Worm (Caenorhabditis elegans) whole organism, L1 larva: Measurements from ENCODE around the gene C50C3.12.

Experiments used
- C16A3.4 ChIP-seq: fragments of 150-350 bp; optimal IDR thresholded peaks from 2 replicates; lab custom pipeline; 2014; ENCODE audit warnings: missing biosample characterization, missing genetic modification characterization
- C34B4.2 ChIP-seq: sonication (generic microtip); optimal IDR thresholded peaks from 2 replicates; lab custom pipeline; 2017; ENCODE audit warnings: mild to moderate bottlenecking, missing genetic modification characterization, missing compliant biosample characterization
- Y116A8C.19 ChIP-seq: sonication (generic microtip); optimal IDR thresholded peaks from 2 replicates; lab custom pipeline; 2016; ENCODE audit warnings: missing compliant biosample characterization, missing genetic modification characterization, borderline replicate concordance
- ceh-63 ChIP-seq: fragments of 200-800 bp; sonication (Bioruptor generic); optimal IDR thresholded peaks from 2 replicates; lab custom pipeline; 2018; ENCODE audit warnings: mild to moderate bottlenecking, missing genetic modification characterization, missing compliant biosample characterization
- ceh-90 ChIP-seq: sonication (generic microtip); optimal IDR thresholded peaks from 2 replicates; lab custom pipeline; 2016; ENCODE audit warnings: missing genetic modification characterization, missing compliant biosample characterization
- dpl-1 ChIP-seq, 3 experiments: fragments of 150-350 bp in 2 of 3; sonication (generic microtip) in 1 of 3; optimal IDR thresholded peaks; 2 replicates each; lab custom pipeline; 2014 to 2017; ENCODE audit warnings: missing biosample characterization in 3 of 3, missing genetic modification characterization in 3 of 3, missing genetic modification reagents in 3 of 3
- dsc-1 ChIP-seq: sonication (generic microtip); optimal IDR thresholded peaks from 2 replicates; lab custom pipeline; 2016; ENCODE audit warnings: mild to moderate bottlenecking, missing genetic modification characterization, missing compliant biosample characterization
- efl-1 ChIP-seq, 4 experiments: fragments of 150-350 bp; optimal IDR thresholded peaks in 3 of 4; peaks in 1 of 4; 1 replicate in 1 of 4; 2 replicates in 3 of 4; lab custom pipeline; 2014; ENCODE audit warnings: missing biosample characterization in 2 of 4, missing genetic modification characterization in 2 of 4, missing genetic modification reagents in 2 of 4
- fos-1 ChIP-seq: fragments of 150-350 bp; optimal IDR thresholded peaks from 2 replicates; lab custom pipeline; 2014; ENCODE audit warnings: missing biosample characterization, missing genetic modification characterization
- hlh-17 ChIP-seq: fragments of 200-800 bp; sonication (Bioruptor generic); optimal IDR thresholded peaks from 2 replicates; lab custom pipeline; 2018; ENCODE audit warnings: missing genetic modification characterization, mild to moderate bottlenecking, missing compliant biosample characterization, moderate library complexity, borderline replicate concordance
- hlh-4 ChIP-seq: sonication (generic microtip); optimal IDR thresholded peaks from 2 replicates; lab custom pipeline; 2016; ENCODE audit warnings: mild to moderate bottlenecking, missing genetic modification characterization, missing compliant biosample characterization
- lin-13 ChIP-seq: fragments of 150-350 bp; optimal IDR thresholded peaks from 2 replicates; lab custom pipeline; 2014; ENCODE audit warnings: missing biosample characterization, missing genetic modification reagents, missing genetic modification characterization
- lin-14 ChIP-seq: fragments of 200-800 bp; sonication (Bioruptor generic); optimal IDR thresholded peaks from 2 replicates; lab custom pipeline; 2018; ENCODE audit warnings: mild to moderate bottlenecking, missing genetic modification characterization, moderate library complexity, missing compliant biosample characterization
- lin-15B ChIP-seq: fragments of 150-350 bp; sonication (generic microtip); optimal IDR thresholded peaks from 3 replicates; lab custom pipeline; 2014; ENCODE audit warnings: missing biosample characterization, missing genetic modification characterization
- lin-35 ChIP-seq, 2 experiments: fragments of 150-350 bp; optimal IDR thresholded peaks; 2 replicates each; lab custom pipeline; 2014; ENCODE audit warnings: missing biosample characterization in 2 of 2, missing genetic modification characterization in 2 of 2, missing genetic modification reagents in 2 of 2
- lin-39 ChIP-seq: fragments of 150-350 bp; optimal IDR thresholded peaks from 2 replicates; lab custom pipeline; 2014; ENCODE audit warnings: missing biosample characterization, missing genetic modification reagents, missing genetic modification characterization
- lsy-2 ChIP-seq, 2 experiments: fragments of 150-350 bp; optimal IDR thresholded peaks; 2 replicates each; lab custom pipeline; 2014; ENCODE audit warnings: missing biosample characterization in 2 of 2, missing genetic modification characterization in 2 of 2
- mab-9 ChIP-seq: fragments of 200-800 bp; sonication (Bioruptor generic); IDR thresholded peaks from 2 replicates; pipeline ENCODE4 v1.3.6; 2022; ENCODE audit warnings: missing genetic modification reagents, missing genetic modification characterization, missing compliant biosample characterization
- mdl-1 ChIP-seq, 2 experiments: fragments of 150-350 bp; optimal IDR thresholded peaks; 2 replicates each; lab custom pipeline; 2014 to 2017; ENCODE audit warnings: missing biosample characterization in 2 of 2, missing genetic modification characterization in 2 of 2, inconsistent platforms in 1 of 2
- mef-2 ChIP-seq: fragments of 150-350 bp; optimal IDR thresholded peaks from 2 replicates; lab custom pipeline; 2014; ENCODE audit warnings: missing biosample characterization, missing genetic modification characterization
- nhr-11 ChIP-seq: fragments of 150-350 bp; optimal IDR thresholded peaks from 2 replicates; lab custom pipeline; 2014; ENCODE audit warnings: missing biosample characterization, missing genetic modification characterization
- nhr-19 ChIP-seq: fragments of 200-800 bp; sonication (Bioruptor generic); conservative IDR thresholded peaks from 2 replicates; pipeline ENCODE4 v1.3.6; 2022; ENCODE audit warnings: missing genetic modification characterization, missing compliant biosample characterization
- nhr-20 ChIP-seq: sonication (generic microtip); optimal IDR thresholded peaks from 2 replicates; lab custom pipeline; 2016; ENCODE audit warnings: mild to moderate bottlenecking, missing genetic modification characterization, missing compliant biosample characterization
- nhr-47 ChIP-seq: sonication (generic microtip); optimal IDR thresholded peaks from 2 replicates; lab custom pipeline; 2016; ENCODE audit warnings: mild to moderate bottlenecking, missing genetic modification characterization, moderate library complexity, missing compliant biosample characterization
- nhr-76 ChIP-seq: sonication (generic microtip); optimal IDR thresholded peaks from 2 replicates; lab custom pipeline; 2017; ENCODE audit warnings: missing biosample characterization, missing genetic modification characterization
- pqm-1 ChIP-seq: sonication (generic microtip); optimal IDR thresholded peaks from 3 replicates; lab custom pipeline; 2017; ENCODE audit warnings: missing biosample characterization, missing genetic modification characterization
- rnt-1 ChIP-seq: sonication (generic microtip); optimal IDR thresholded peaks from 2 replicates; lab custom pipeline; 2016; ENCODE audit warnings: mild to moderate bottlenecking, missing genetic modification characterization, moderate library complexity, missing compliant biosample characterization
- snu-23 ChIP-seq: sonication (generic microtip); optimal IDR thresholded peaks from 2 replicates; lab custom pipeline; 2016; ENCODE audit warnings: missing genetic modification characterization, missing compliant biosample characterization
- sox-4 ChIP-seq: sonication (generic microtip); optimal IDR thresholded peaks from 2 replicates; lab custom pipeline; 2016; ENCODE audit warnings: missing genetic modification characterization, missing compliant biosample characterization
- tbx-2 ChIP-seq: sonication (generic microtip); optimal IDR thresholded peaks from 2 replicates; lab custom pipeline; 2016; ENCODE audit warnings: missing genetic modification characterization, missing compliant biosample characterization
- tlp-1 ChIP-seq: fragments of 150-350 bp; optimal IDR thresholded peaks from 2 replicates; lab custom pipeline; 2014; ENCODE audit warnings: missing biosample characterization, missing genetic modification characterization
- unc-30 ChIP-seq: sonication (generic microtip); optimal IDR thresholded peaks from 2 replicates; lab custom pipeline; 2017; ENCODE audit warnings: missing biosample characterization, missing genetic modification characterization
- unc-86 ChIP-seq: sonication (generic microtip); optimal IDR thresholded peaks from 2 replicates; lab custom pipeline; 2016; ENCODE audit warnings: missing genetic modification characterization, missing compliant biosample characterization
- xbp-1 ChIP-seq: sonication (generic microtip); optimal IDR thresholded peaks from 2 replicates; lab custom pipeline; 2016; ENCODE audit warnings: missing genetic modification characterization, missing compliant biosample characterization
- zip-4 ChIP-seq: fragments of 200-800 bp; sonication (Bioruptor generic); optimal IDR thresholded peaks from 2 replicates; lab custom pipeline; 2018; ENCODE audit warnings: mild to moderate bottlenecking, missing genetic modification characterization, moderate library complexity, missing compliant biosample characterization
- ztf-11 ChIP-seq, 2 experiments: sonication (generic microtip); optimal IDR thresholded peaks; 2 replicates each; lab custom pipeline; 2016 to 2017; ENCODE audit warnings: missing genetic modification characterization in 2 of 2, missing biosample characterization in 1 of 2, missing compliant biosample characterization in 1 of 2

C50C3.12 gene

ce11 chrIII:8216224-8216623 is 39.9 kb downstream of the C50C3.12 start, which contains the start of gene unc-86:
Gene unc-86 (minus strand): TSS chrIII:8216336.
- TF ChIP-seq tbx-2 (tag; lab: Kevin White, UChicago) (no peak), lsy-2 (tag; optimal IDR thresholded peaks at IDR 0.05; lab: Kevin White, UChicago) (peak in 1 of 2 experiments; percentile 31), unc-86 (tag; lab: Kevin White, UChicago) (peak; percentile 86), zip-4 (GFP tag; lab: Kevin White, UChicago) (no peak), rnt-1 (no peak), lin-14 (GFP tag; lab: Kevin White, UChicago) (peak; percentile 4), unc-30 (tag; lab: Kevin White, UChicago) (no peak)

ce11 chrIII:8217919-8218318 is 41.6 kb downstream of the C50C3.12 start, which contains the start of gene C30A5.16:
Gene C30A5.16 (plus strand): TSS chrIII:8218219.
- TF ChIP-seq ztf-11 (tag; optimal IDR thresholded peaks at IDR 0.05; lab: Kevin White, UChicago) (no peak), dsc-1 (tag; lab: Kevin White, UChicago) (peak; percentile 11), efl-1 (optimal IDR thresholded peaks at IDR 0.05; lab: Kevin White, UChicago) (no peak), efl-1 (GFP tag; optimal IDR thresholded peaks at IDR 0.05 in 1 of 2; lab: Kevin White, UChicago) (peak in 1 of 2 experiments; percentile 34), fos-1 (tag; lab: Kevin White, UChicago) (no peak)
- TF ChIP-seq, all 84 proteins: peak for 2

ce11 chrIII:8220081-8220480 is 43.7 kb downstream of the C50C3.12 start:
- TF ChIP-seq lin-13 (GFP tag; lab: Kevin White, UChicago): no peak
- TF ChIP-seq unc-30 (tag; lab: Kevin White, UChicago): no peak
- no peak for TF ChIP-seq lin-35 (GFP tag; optimal IDR thresholded peaks at IDR 0.05; lab: Kevin White, UChicago)
- TF ChIP-seq Y116A8C.19 (tag; lab: Kevin White, UChicago): no peak
- peak; percentile 79 for TF ChIP-seq unc-86 (tag; lab: Kevin White, UChicago)
- TF ChIP-seq nhr-47: no peak
- no peak for TF ChIP-seq nhr-20
- TF ChIP-seq lin-15B (tag; lab: Kevin White, UChicago): no peak
- TF ChIP-seq nhr-76 (tag; lab: Kevin White, UChicago): no peak
- TF ChIP-seq sox-4: no peak
- peak; percentile 6 for TF ChIP-seq tbx-2 (tag; lab: Kevin White, UChicago)
- TF ChIP-seq nhr-11 (tag; lab: Kevin White, UChicago): no peak
- no peak for TF ChIP-seq dsc-1 (tag; lab: Kevin White, UChicago)
- TF ChIP-seq mef-2 (tag; lab: Kevin White, UChicago): no peak
- no peak for TF ChIP-seq pqm-1 (tag; lab: Kevin White, UChicago)
- TF ChIP-seq ztf-11 (tag; optimal IDR thresholded peaks at IDR 0.05; lab: Kevin White, UChicago): peak in 1 of 2 experiments; percentile 57
- TF ChIP-seq hlh-4 (tag; lab: Kevin White, UChicago): no peak

- TF ChIP-seq mdl-1 (tag; optimal IDR thresholded peaks at IDR 0.05; lab: Kevin White, UChicago) (no peak), snu-23 (GFP tag; lab: Kevin White, UChicago) (peak; percentile 6), lsy-2 (tag; optimal IDR thresholded peaks at IDR 0.05; lab: Kevin White, UChicago) (peak in 1 of 2 experiments; percentile 26), xbp-1 (tag; lab: Kevin White, UChicago) (no peak), dpl-1 (GFP tag; optimal IDR thresholded peaks at IDR 0.05; lab: Kevin White, UChicago) (peak in 1 of 3 experiments; percentile 33), hlh-17 (GFP tag; lab: Kevin White, UChicago) (no peak), ceh-90 (tag; lab: Kevin White, UChicago) (no peak), lin-39 (tag; lab: Kevin White, UChicago) (no peak), sox-4 (no peak), efl-1 (optimal IDR thresholded peaks at IDR 0.05; lab: Kevin White, UChicago) (peak in 1 of 2 experiments; percentile 17), efl-1 (GFP tag; optimal IDR thresholded peaks at IDR 0.05 in 1 of 2; lab: Kevin White, UChicago) (peak; percentile 25 to 62), hlh-4 (tag; lab: Kevin White, UChicago) (no peak), C34B4.2 (tag; lab: Kevin White, UChicago) (no peak), nhr-19 (GFP tag; lab: Robert Waterston, UW) (no peak), dsc-1 (tag; lab: Kevin White, UChicago) (no peak), tlp-1 (tag; lab: Kevin White, UChicago) (no peak), ceh-63 (GFP tag; lab: Kevin White, UChicago) (no peak), mef-2 (tag; lab: Kevin White, UChicago) (no peak), C16A3.4 (tag; lab: Kevin White, UChicago) (no peak), mab-9 (GFP tag; lab: Robert Waterston, UW) (no peak)
- TF ChIP-seq, all 84 proteins: peak for 4
Measured at ce11 chrIII:8224769-8225168, 48.4 kb downstream of the C50C3.12 start, which contains the start of gene mob-4. Gene mob-4 (plus strand): TSS chrIII:8225097.
